Worm (Caenorhabditis elegans) whole organism, L1 larva: Measurements from ENCODE around the gene irld-50.

Source experiments
- dpl-1 ChIP-seq, 3 experiments: fragments of 150-350 bp in 2 of 3; sonication (generic microtip) in 1 of 3; optimal IDR thresholded peaks; 2 replicates each; lab custom pipeline; 2014 to 2017; ENCODE audit warnings: missing biosample characterization in 3 of 3, missing genetic modification characterization in 3 of 3, missing genetic modification reagents in 3 of 3
- dsc-1 ChIP-seq: sonication (generic microtip); optimal IDR thresholded peaks from 2 replicates; lab custom pipeline; 2016; ENCODE audit warnings: mild to moderate bottlenecking, missing genetic modification characterization, missing compliant biosample characterization
- efl-1 ChIP-seq, 4 experiments: fragments of 150-350 bp; optimal IDR thresholded peaks in 3 of 4; peaks in 1 of 4; 1 replicate in 1 of 4; 2 replicates in 3 of 4; lab custom pipeline; 2014; ENCODE audit warnings: missing biosample characterization in 2 of 4, missing genetic modification characterization in 2 of 4, missing genetic modification reagents in 2 of 4
- elt-3 ChIP-seq, 6 experiments: fragments of 150-350 bp in 1 of 6; sonication (generic microtip); optimal IDR thresholded peaks; 2 replicates each; lab custom pipeline; 2017 to 2018; ENCODE audit warnings: missing biosample characterization in 6 of 6, missing genetic modification characterization in 6 of 6, inconsistent platforms in 1 of 6
- lin-13 ChIP-seq: fragments of 150-350 bp; optimal IDR thresholded peaks from 2 replicates; lab custom pipeline; 2014; ENCODE audit warnings: missing biosample characterization, missing genetic modification reagents, missing genetic modification characterization
- lin-15B ChIP-seq: fragments of 150-350 bp; sonication (generic microtip); optimal IDR thresholded peaks from 3 replicates; lab custom pipeline; 2014; ENCODE audit warnings: missing biosample characterization, missing genetic modification characterization
- nhr-20 ChIP-seq: sonication (generic microtip); optimal IDR thresholded peaks from 2 replicates; lab custom pipeline; 2016; ENCODE audit warnings: mild to moderate bottlenecking, missing genetic modification characterization, missing compliant biosample characterization
- nhr-77 ChIP-seq: fragments of 150-350 bp; optimal IDR thresholded peaks from 2 replicates; lab custom pipeline; 2014; ENCODE audit warnings: missing biosample characterization, missing genetic modification characterization
- nhr-84 ChIP-seq: sonication (generic microtip); optimal IDR thresholded peaks from 2 replicates; lab custom pipeline; 2017; ENCODE audit warnings: missing biosample characterization, missing genetic modification characterization
- pax-3 ChIP-seq: fragments of 200-800 bp; sonication (Bioruptor generic); optimal IDR thresholded peaks from 2 replicates; lab custom pipeline; 2018; ENCODE audit warnings: mild to moderate bottlenecking, missing genetic modification characterization, moderate library complexity, missing compliant biosample characterization
- snpc-4 ChIP-seq: fragments of 150-350 bp; optimal IDR thresholded peaks from 2 replicates; lab custom pipeline; 2014; ENCODE audit warnings: missing biosample characterization, missing genetic modification characterization
- sup-37 ChIP-seq: fragments of 200-800 bp; sonication (Bioruptor generic); optimal IDR thresholded peaks from 2 replicates; lab custom pipeline; 2018; ENCODE audit warnings: mild to moderate bottlenecking, missing genetic modification characterization, missing compliant biosample characterization
- swsn-7 ChIP-seq: sonication (generic microtip); optimal IDR thresholded peaks from 2 replicates; lab custom pipeline; 2016; ENCODE audit warnings: missing genetic modification characterization, missing compliant biosample characterization
- vab-15 ChIP-seq: sonication (generic microtip); optimal IDR thresholded peaks from 2 replicates; lab custom pipeline; 2017; ENCODE audit warnings: missing genotype, mild to moderate bottlenecking, missing genetic modification characterization, missing compliant biosample characterization

Gene irld-50

DNA sequence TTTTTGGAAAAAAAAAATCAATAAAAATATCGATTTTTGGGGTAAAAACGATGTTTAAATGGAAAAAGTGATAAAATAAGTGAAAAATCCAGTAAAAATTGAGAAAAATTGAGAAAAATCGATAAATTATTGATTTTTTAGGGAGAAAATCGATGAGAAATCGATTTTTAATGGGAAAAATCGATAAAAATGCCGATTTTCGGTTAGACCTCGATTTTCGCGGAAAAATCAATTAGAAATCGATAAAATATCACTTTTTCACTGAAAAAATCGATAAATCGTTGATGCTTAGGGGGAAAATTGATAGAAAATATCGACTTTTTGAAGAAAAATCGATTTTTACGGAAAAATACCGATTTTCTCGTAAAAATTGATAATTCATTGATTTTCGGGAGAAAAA is 42.7 kb downstream of the irld-50 start:
- TF ChIP-seq nhr-20 (tag; lab: Kevin White, UChicago) (no peak), dsc-1 (tag; lab: Kevin White, UChicago) (no peak), nhr-77 (tag; lab: Kevin White, UChicago) (no peak), lin-15B (tag; lab: Kevin White, UChicago) (no peak), dpl-1 (GFP tag; optimal IDR thresholded peaks at IDR 0.05; lab: Kevin White, UChicago) (no peak), sup-37 (GFP tag; lab: Kevin White, UChicago) (no peak), snpc-4 (tag; lab: Kevin White, UChicago) (no peak), swsn-7 (tag; lab: Kevin White, UChicago) (no peak)

DNA sequence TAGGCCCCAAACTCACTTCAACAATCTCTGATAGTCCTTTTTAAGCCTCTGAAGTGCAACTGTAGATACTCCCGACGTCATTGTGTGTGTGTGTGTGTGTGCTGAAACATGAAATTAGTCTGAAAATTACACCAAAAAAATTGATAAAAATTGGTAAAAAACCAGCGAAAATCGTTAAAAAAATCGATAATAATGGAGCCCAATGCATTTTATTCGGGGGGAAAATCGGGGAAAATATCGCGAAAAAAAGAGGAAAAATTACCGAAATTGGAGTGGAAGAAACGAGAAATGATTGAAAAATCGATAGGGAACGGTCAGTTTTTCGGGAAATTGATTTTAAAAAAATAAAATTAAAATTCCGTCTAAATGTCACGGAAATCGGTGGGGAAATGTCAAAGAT is 43.6 kb downstream of the irld-50 start, which contains the start of gene ubc-26:
Gene ubc-26 (minus strand): TSS at position 101 of the 400 bp plus-strand sequence.
- TF ChIP-seq elt-3 (tag; optimal IDR thresholded peaks at IDR 0.05; lab: Kevin White, UChicago), result no peak

DNA sequence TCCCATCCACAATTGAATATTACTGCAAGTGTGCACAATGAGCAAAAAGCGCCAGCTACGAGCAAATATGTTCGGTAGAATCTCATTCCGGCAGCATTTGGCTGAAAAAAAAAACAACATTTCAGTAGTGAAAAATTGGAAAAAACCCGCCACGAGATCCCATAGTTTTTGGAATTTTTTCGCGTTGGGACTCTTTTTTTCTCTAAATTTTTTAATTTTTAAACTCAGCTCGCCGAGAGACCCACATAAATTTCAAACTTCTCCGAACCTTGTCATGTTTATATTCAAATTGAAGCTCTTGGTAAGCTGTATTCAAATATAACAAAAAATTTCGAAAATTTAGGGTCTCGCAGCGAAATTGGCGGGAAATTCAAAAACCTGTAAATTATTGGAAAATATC is 49.6 kb downstream of the irld-50 start, which contains the start of gene sqv-2:
Gene sqv-2 (minus strand): TSS at position 101 of the 400 bp plus-strand sequence.
- no peak for TF ChIP-seq efl-1 (optimal IDR thresholded peaks at IDR 0.05; lab: Kevin White, UChicago)
- peak in 1 of 2 experiments; percentile 57 for TF ChIP-seq efl-1 (GFP tag; optimal IDR thresholded peaks at IDR 0.05 in 1 of 2; lab: Kevin White, UChicago)
- TF ChIP-seq nhr-84 (tag; lab: Kevin White, UChicago), result no peak
- TF ChIP-seq lin-13 (GFP tag; lab: Kevin White, UChicago), result no peak
- TF ChIP-seq vab-15, result no peak
- TF ChIP-seq pax-3, result no peak
- no peak for TF ChIP-seq nhr-20 (tag; lab: Kevin White, UChicago)
- TF ChIP-seq, all 84 proteins: peak for 1
